Worm (Caenorhabditis elegans) whole organism, L4/young adult: ENCODE data around the gene npr-12.

ENCODE experiments used
- W03F9.2 ChIP-seq: fragments of 150-350 bp; optimal IDR thresholded peaks from 2 replicates; lab custom pipeline; 2014; ENCODE audit warnings: missing biosample characterization, missing genetic modification characterization
- him-1 ChIP-seq: sonication (generic microtip); optimal IDR thresholded peaks from 2 replicates; lab custom pipeline; 2016; ENCODE audit warnings: missing genotype, missing genetic modification reagents, missing genetic modification characterization, missing compliant biosample characterization

DNA sequence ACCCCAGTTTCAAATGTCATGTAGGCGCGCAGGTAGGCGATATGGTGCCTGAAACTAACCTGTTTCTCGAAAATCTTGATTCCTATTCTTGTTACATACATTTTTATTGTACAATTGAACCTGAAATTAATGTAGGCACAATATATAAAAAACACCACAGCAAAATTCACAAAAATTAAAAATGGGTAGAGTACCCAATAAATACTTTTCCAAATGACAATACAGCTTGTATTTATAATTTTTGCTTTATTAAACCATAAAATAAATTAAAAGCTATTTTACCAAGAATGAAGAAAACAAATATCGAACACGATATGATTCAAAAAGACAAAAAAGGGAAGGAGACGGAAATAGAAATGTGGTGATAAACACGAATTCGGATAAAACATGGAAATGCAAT, 54.1 kb downstream of the npr-12 start, which contains the start of gene tre-2:
- TF ChIP-seq him-1 (no peak), W03F9.2 (tag; lab: Kevin White, UChicago) (no peak)
